Worm (Caenorhabditis elegans) whole organism, L1 larva: ENCODE measurements around the gene F54C8.6.

Experiments
- C04F5.9 ChIP-seq: sonication (generic microtip); optimal IDR thresholded peaks from 2 replicates; lab custom pipeline; 2016; ENCODE audit warnings: missing genetic modification characterization, missing compliant biosample characterization
- C34B4.2 ChIP-seq: sonication (generic microtip); optimal IDR thresholded peaks from 2 replicates; lab custom pipeline; 2017; ENCODE audit warnings: mild to moderate bottlenecking, missing genetic modification characterization, missing compliant biosample characterization
- Y116A8C.19 ChIP-seq: sonication (generic microtip); optimal IDR thresholded peaks from 2 replicates; lab custom pipeline; 2016; ENCODE audit warnings: missing compliant biosample characterization, missing genetic modification characterization, borderline replicate concordance
- aha-1 ChIP-seq: fragments of 150-350 bp; optimal IDR thresholded peaks from 2 replicates; lab custom pipeline; 2014; ENCODE audit warnings: missing biosample characterization, missing genetic modification characterization
- aly-2 ChIP-seq: fragments of 150-350 bp; optimal IDR thresholded peaks from 2 replicates; lab custom pipeline; 2014; ENCODE audit warnings: missing biosample characterization, missing genetic modification characterization
- ama-1 ChIP-seq: fragments of 150-350 bp; optimal IDR thresholded peaks from 2 replicates; lab custom pipeline; 2014
- blmp-1 ChIP-seq: fragments of 150-350 bp; optimal IDR thresholded peaks from 2 replicates; lab custom pipeline; 2014; ENCODE audit warnings: missing biosample characterization, missing genetic modification characterization
- ceh-90 ChIP-seq: sonication (generic microtip); optimal IDR thresholded peaks from 2 replicates; lab custom pipeline; 2016; ENCODE audit warnings: missing genetic modification characterization, missing compliant biosample characterization
- dpl-1 ChIP-seq, 3 experiments: fragments of 150-350 bp in 2 of 3; sonication (generic microtip) in 1 of 3; optimal IDR thresholded peaks; 2 replicates each; lab custom pipeline; 2014 to 2017; ENCODE audit warnings: missing biosample characterization in 3 of 3, missing genetic modification characterization in 3 of 3, missing genetic modification reagents in 3 of 3
- dsc-1 ChIP-seq: sonication (generic microtip); optimal IDR thresholded peaks from 2 replicates; lab custom pipeline; 2016; ENCODE audit warnings: mild to moderate bottlenecking, missing genetic modification characterization, missing compliant biosample characterization
- egl-13 ChIP-seq: sonication (generic microtip); optimal IDR thresholded peaks from 2 replicates; lab custom pipeline; 2016; ENCODE audit warnings: missing genotype, missing genetic modification reagents, missing genetic modification characterization, missing compliant biosample characterization
- fos-1 ChIP-seq: fragments of 150-350 bp; optimal IDR thresholded peaks from 2 replicates; lab custom pipeline; 2014; ENCODE audit warnings: missing biosample characterization, missing genetic modification characterization
- hlh-17 ChIP-seq: fragments of 200-800 bp; sonication (Bioruptor generic); optimal IDR thresholded peaks from 2 replicates; lab custom pipeline; 2018; ENCODE audit warnings: missing genetic modification characterization, mild to moderate bottlenecking, missing compliant biosample characterization, moderate library complexity, borderline replicate concordance
- hlh-4 ChIP-seq: sonication (generic microtip); optimal IDR thresholded peaks from 2 replicates; lab custom pipeline; 2016; ENCODE audit warnings: mild to moderate bottlenecking, missing genetic modification characterization, missing compliant biosample characterization
- irx-1 ChIP-seq: sonication (generic microtip); optimal IDR thresholded peaks from 2 replicates; lab custom pipeline; 2016; ENCODE audit warnings: missing genetic modification characterization, missing compliant biosample characterization
- jun-1 ChIP-seq: fragments of 150-350 bp; optimal IDR thresholded peaks from 2 replicates; lab custom pipeline; 2014; ENCODE audit warnings: missing biosample characterization, missing genetic modification reagents, missing genetic modification characterization
- lin-13 ChIP-seq: fragments of 150-350 bp; optimal IDR thresholded peaks from 2 replicates; lab custom pipeline; 2014; ENCODE audit warnings: missing biosample characterization, missing genetic modification reagents, missing genetic modification characterization
- lin-14 ChIP-seq: fragments of 200-800 bp; sonication (Bioruptor generic); optimal IDR thresholded peaks from 2 replicates; lab custom pipeline; 2018; ENCODE audit warnings: mild to moderate bottlenecking, missing genetic modification characterization, moderate library complexity, missing compliant biosample characterization
- lin-15B ChIP-seq: fragments of 150-350 bp; sonication (generic microtip); optimal IDR thresholded peaks from 3 replicates; lab custom pipeline; 2014; ENCODE audit warnings: missing biosample characterization, missing genetic modification characterization
- lin-35 ChIP-seq, 2 experiments: fragments of 150-350 bp; optimal IDR thresholded peaks; 2 replicates each; lab custom pipeline; 2014; ENCODE audit warnings: missing biosample characterization in 2 of 2, missing genetic modification characterization in 2 of 2, missing genetic modification reagents in 2 of 2
- lin-39 ChIP-seq: fragments of 150-350 bp; optimal IDR thresholded peaks from 2 replicates; lab custom pipeline; 2014; ENCODE audit warnings: missing biosample characterization, missing genetic modification reagents, missing genetic modification characterization
- lir-3 ChIP-seq: sonication (generic microtip); optimal IDR thresholded peaks from 2 replicates; lab custom pipeline; 2016; ENCODE audit warnings: mild to moderate bottlenecking, missing genetic modification characterization, moderate library complexity, missing compliant biosample characterization; ENCODE audit not compliant: poor library complexity
- lsy-2 ChIP-seq, 2 experiments: fragments of 150-350 bp; optimal IDR thresholded peaks; 2 replicates each; lab custom pipeline; 2014; ENCODE audit warnings: missing biosample characterization in 2 of 2, missing genetic modification characterization in 2 of 2
- mab-9 ChIP-seq: fragments of 200-800 bp; sonication (Bioruptor generic); IDR thresholded peaks from 2 replicates; pipeline ENCODE4 v1.3.6; 2022; ENCODE audit warnings: missing genetic modification reagents, missing genetic modification characterization, missing compliant biosample characterization
- nhr-12 ChIP-seq: sonication (generic microtip); optimal IDR thresholded peaks from 2 replicates; lab custom pipeline; 2017; ENCODE audit warnings: missing biosample characterization, missing genetic modification characterization
- nhr-19 ChIP-seq: fragments of 200-800 bp; sonication (Bioruptor generic); conservative IDR thresholded peaks from 2 replicates; pipeline ENCODE4 v1.3.6; 2022; ENCODE audit warnings: missing genetic modification characterization, missing compliant biosample characterization
- nhr-237 ChIP-seq: fragments of 150-350 bp; optimal IDR thresholded peaks from 2 replicates; lab custom pipeline; 2014; ENCODE audit warnings: missing biosample characterization, missing genetic modification characterization
- nhr-71 ChIP-seq: sonication (generic microtip); optimal IDR thresholded peaks from 2 replicates; lab custom pipeline; 2016; ENCODE audit warnings: mild to moderate bottlenecking, missing genetic modification characterization, moderate library complexity, missing compliant biosample characterization
- nhr-77 ChIP-seq: fragments of 150-350 bp; optimal IDR thresholded peaks from 2 replicates; lab custom pipeline; 2014; ENCODE audit warnings: missing biosample characterization, missing genetic modification characterization
- nhr-84 ChIP-seq: sonication (generic microtip); optimal IDR thresholded peaks from 2 replicates; lab custom pipeline; 2017; ENCODE audit warnings: missing biosample characterization, missing genetic modification characterization
- nhr-85 ChIP-seq: sonication (generic microtip); peaks from one replicate; lab custom pipeline; 2016; ENCODE audit warnings: missing genetic modification characterization, inconsistent platforms, missing compliant biosample characterization
- pax-3 ChIP-seq: fragments of 200-800 bp; sonication (Bioruptor generic); optimal IDR thresholded peaks from 2 replicates; lab custom pipeline; 2018; ENCODE audit warnings: mild to moderate bottlenecking, missing genetic modification characterization, moderate library complexity, missing compliant biosample characterization
- rnt-1 ChIP-seq: sonication (generic microtip); optimal IDR thresholded peaks from 2 replicates; lab custom pipeline; 2016; ENCODE audit warnings: mild to moderate bottlenecking, missing genetic modification characterization, moderate library complexity, missing compliant biosample characterization
- snpc-4 ChIP-seq: fragments of 150-350 bp; optimal IDR thresholded peaks from 2 replicates; lab custom pipeline; 2014; ENCODE audit warnings: missing biosample characterization, missing genetic modification characterization
- snu-23 ChIP-seq: sonication (generic microtip); optimal IDR thresholded peaks from 2 replicates; lab custom pipeline; 2016; ENCODE audit warnings: missing genetic modification characterization, missing compliant biosample characterization
- sox-4 ChIP-seq: sonication (generic microtip); optimal IDR thresholded peaks from 2 replicates; lab custom pipeline; 2016; ENCODE audit warnings: missing genetic modification characterization, missing compliant biosample characterization
- sup-37 ChIP-seq: fragments of 200-800 bp; sonication (Bioruptor generic); optimal IDR thresholded peaks from 2 replicates; lab custom pipeline; 2018; ENCODE audit warnings: mild to moderate bottlenecking, missing genetic modification characterization, missing compliant biosample characterization
- swsn-7 ChIP-seq: sonication (generic microtip); optimal IDR thresholded peaks from 2 replicates; lab custom pipeline; 2016; ENCODE audit warnings: missing genetic modification characterization, missing compliant biosample characterization
- tbx-2 ChIP-seq: sonication (generic microtip); optimal IDR thresholded peaks from 2 replicates; lab custom pipeline; 2016; ENCODE audit warnings: missing genetic modification characterization, missing compliant biosample characterization
- unc-30 ChIP-seq: sonication (generic microtip); optimal IDR thresholded peaks from 2 replicates; lab custom pipeline; 2017; ENCODE audit warnings: missing biosample characterization, missing genetic modification characterization
- unc-86 ChIP-seq: sonication (generic microtip); optimal IDR thresholded peaks from 2 replicates; lab custom pipeline; 2016; ENCODE audit warnings: missing genetic modification characterization, missing compliant biosample characterization
- unc-98 ChIP-seq: fragments of 200-800 bp; sonication (Bioruptor generic); IDR thresholded peaks from 2 replicates; pipeline ENCODE4 v1.3.6; 2022; ENCODE audit warnings: missing genetic modification characterization, missing compliant biosample characterization
- vab-15 ChIP-seq: sonication (generic microtip); optimal IDR thresholded peaks from 2 replicates; lab custom pipeline; 2017; ENCODE audit warnings: missing genotype, mild to moderate bottlenecking, missing genetic modification characterization, missing compliant biosample characterization
- xbp-1 ChIP-seq: sonication (generic microtip); optimal IDR thresholded peaks from 2 replicates; lab custom pipeline; 2016; ENCODE audit warnings: missing genetic modification characterization, missing compliant biosample characterization
- zip-4 ChIP-seq: fragments of 200-800 bp; sonication (Bioruptor generic); optimal IDR thresholded peaks from 2 replicates; lab custom pipeline; 2018; ENCODE audit warnings: mild to moderate bottlenecking, missing genetic modification characterization, moderate library complexity, missing compliant biosample characterization
- ztf-11 ChIP-seq, 2 experiments: sonication (generic microtip); optimal IDR thresholded peaks; 2 replicates each; lab custom pipeline; 2016 to 2017; ENCODE audit warnings: missing genetic modification characterization in 2 of 2, missing biosample characterization in 1 of 2, missing compliant biosample characterization in 1 of 2

Gene F54C8.6

DNA sequence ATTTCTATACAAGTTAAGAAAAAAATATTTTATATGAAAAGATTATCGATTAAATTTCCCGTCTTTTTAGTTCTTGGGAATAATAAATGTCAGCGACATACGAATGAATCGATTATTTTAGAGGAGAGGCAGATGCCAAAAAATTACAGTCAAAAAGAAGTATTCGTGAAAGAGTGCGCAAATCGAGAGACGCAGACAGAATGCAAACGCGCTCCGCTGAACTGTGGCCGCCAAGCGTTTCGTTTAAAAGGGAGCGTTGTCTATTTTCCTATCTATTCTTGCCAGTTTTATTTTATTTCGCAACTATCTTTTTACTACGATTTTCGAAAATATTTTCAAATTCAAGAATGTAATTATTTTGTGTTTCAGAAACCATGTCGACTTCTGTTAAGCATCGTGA is 17.4 kb upstream of the F54C8.6 start, which contains the start of gene baf-1 (continued):
- TF ChIP-seq tbx-2 (tag; lab: Kevin White, UChicago) (peak; percentile 60), snu-23 (GFP tag; lab: Kevin White, UChicago) (peak; percentile 60), nhr-85 (tag; lab: Kevin White, UChicago) (peak; percentile 77), ama-1 (lab: Kevin White, UChicago) (no peak), lin-39 (tag; lab: Kevin White, UChicago) (peak; percentile 2), irx-1 (tag; lab: Kevin White, UChicago) (no peak), aha-1 (tag; lab: Kevin White, UChicago) (no peak), nhr-84 (no peak), lin-13 (GFP tag; lab: Kevin White, UChicago) (peak; percentile 58), C04F5.9 (no peak), aly-2 (tag; lab: Kevin White, UChicago) (no peak), ceh-90 (tag; lab: Kevin White, UChicago) (peak; percentile 57), swsn-7 (tag; lab: Kevin White, UChicago) (peak; percentile 68), lsy-2 (tag; optimal IDR thresholded peaks at IDR 0.05; lab: Kevin White, UChicago) (peak; percentile 68 to 83), hlh-4 (tag; lab: Kevin White, UChicago) (no peak), sup-37 (GFP tag; lab: Kevin White, UChicago) (no peak), sox-4 (tag; lab: Kevin White, UChicago) (peak; percentile 26), snpc-4 (tag; lab: Kevin White, UChicago) (peak; percentile 76), nhr-237 (no peak), C34B4.2 (no peak), nhr-19 (GFP tag; lab: Robert Waterston, UW) (peak; percentile 46), nhr-12 (tag; lab: Kevin White, UChicago) (no peak), nhr-71 (peak; percentile 77), rnt-1 (tag; lab: Kevin White, UChicago) (peak; percentile 83), unc-86 (peak; percentile 17), nhr-77 (tag; lab: Kevin White, UChicago) (peak; percentile 39), fos-1 (tag; lab: Kevin White, UChicago) (peak; percentile 1), dsc-1 (tag; lab: Kevin White, UChicago) (peak; percentile 44), Y116A8C.19 (tag; lab: Kevin White, UChicago) (no peak), zip-4 (GFP tag; lab: Kevin White, UChicago) (no peak), blmp-1 (peak; percentile 30), ztf-11 (tag; optimal IDR thresholded peaks at IDR 0.05; lab: Kevin White, UChicago) (peak in 1 of 2 experiments; percentile 10), pax-3 (tag; lab: Kevin White, UChicago) (peak; percentile 19), jun-1 (tag; lab: Kevin White, UChicago) (peak; percentile 15), mab-9 (GFP tag; lab: Robert Waterston, UW) (no peak), egl-13 (no peak), unc-98 (GFP tag; lab: Robert Waterston, UW) (no peak), lin-15B (tag; lab: Kevin White, UChicago) (peak; percentile 64), lin-14 (peak; percentile 55), xbp-1 (tag; lab: Kevin White, UChicago) (peak; percentile 65), hlh-17 (no peak), unc-30 (tag; lab: Kevin White, UChicago) (no peak), lin-35 (GFP tag; optimal IDR thresholded peaks at IDR 0.05; lab: Kevin White, UChicago) (peak; percentile 72 to 83), lir-3 (tag; lab: Kevin White, UChicago) (peak; percentile 59), dpl-1 (GFP tag; optimal IDR thresholded peaks at IDR 0.05; lab: Kevin White, UChicago) (peak; percentile 70 to 80 (median 75)), vab-15 (tag; lab: Kevin White, UChicago) (no peak)
